Fruit fly (Drosophila melanogaster) whole organism, embryonic: ENCODE measurements around the gene pnr.
A peak's percentile ranks its signal among the peaks of the same experiment; 100 is the strongest.

Experiments
- B-H1 ChIP-seq: fragments of 200-800 bp; sonication (Bioruptor generic); IDR thresholded peaks from 3 replicates; pipeline ENCODE4 v1.3.6; 2022; ENCODE audit warnings: missing biosample characterization, missing genetic modification characterization
- Blimp-1 ChIP-seq: fragments of 200-800 bp; sonication (Bioruptor generic); optimal IDR thresholded peaks from 3 replicates; lab custom pipeline; 2018; ENCODE audit warnings: missing biosample characterization, missing genetic modification characterization, mild to moderate bottlenecking, moderate library complexity, missing genetic modification reagents
- CG10366 ChIP-seq: fragments of 200-800 bp; sonication (Bioruptor generic); IDR thresholded peaks from 2 replicates; pipeline ENCODE4 v1.3.6; 2022; ENCODE audit warnings: missing biosample characterization, missing genetic modification characterization
- CG10462 ChIP-seq: fragments of 200-800 bp; sonication (Bioruptor generic); optimal IDR thresholded peaks from 2 replicates; lab custom pipeline; 2016; ENCODE audit warnings: missing biosample characterization, missing genetic modification characterization
- CG12071 ChIP-seq: fragments of 200-800 bp; sonication (Bioruptor generic); optimal IDR thresholded peaks from 3 replicates; lab custom pipeline; 2018; ENCODE audit warnings: missing biosample characterization, mild to moderate bottlenecking, missing genetic modification characterization
- CG12219 ChIP-seq: fragments of 200-800 bp; sonication (Bioruptor generic); optimal IDR thresholded peaks from 3 replicates; lab custom pipeline; 2018; ENCODE audit warnings: missing biosample characterization, mild to moderate bottlenecking, missing genetic modification characterization
- CG14860 ChIP-seq: fragments of 200-800 bp; sonication (Bioruptor generic); IDR thresholded peaks from 3 replicates; pipeline ENCODE4 v1.3.6; 2022; ENCODE audit warnings: missing biosample characterization, missing genetic modification characterization; ENCODE audit not compliant: partially characterized antibody
- CG14965 ChIP-seq: fragments of 200-800 bp; sonication (Bioruptor generic); optimal IDR thresholded peaks from 2 replicates; lab custom pipeline; 2016; ENCODE audit warnings: missing biosample characterization, missing genetic modification characterization, borderline replicate concordance
- CG17186 ChIP-seq: fragments of 200-800 bp; sonication (Bioruptor generic); optimal IDR thresholded peaks from 3 replicates; lab custom pipeline; 2017; ENCODE audit warnings: missing biosample characterization, missing genetic modification reagents, missing genetic modification characterization
- CG17829 ChIP-seq: fragments of 200-800 bp; optimal IDR thresholded peaks from 2 replicates; lab custom pipeline; 2019; ENCODE audit warnings: missing biosample characterization, mild to moderate bottlenecking, missing genetic modification characterization, moderate library complexity
- CG1792 ChIP-seq: fragments of 200-800 bp; sonication (Bioruptor generic); optimal IDR thresholded peaks from 2 replicates; lab custom pipeline; 2016; ENCODE audit warnings: missing biosample characterization, missing genetic modification characterization
- CG18262 ChIP-seq: fragments of 200-800 bp; optimal IDR thresholded peaks from 3 replicates; lab custom pipeline; 2019; ENCODE audit warnings: missing biosample characterization, mild to moderate bottlenecking, missing genetic modification characterization, moderate library complexity
- CG1832 ChIP-seq: fragments of 200-800 bp; sonication (Bioruptor generic); optimal IDR thresholded peaks from 2 replicates; lab custom pipeline; 2017; ENCODE audit warnings: missing biosample characterization, mild to moderate bottlenecking, missing genetic modification characterization, inconsistent platforms
- CG32532 ChIP-seq: fragments of 200-800 bp; sonication (Bioruptor generic); IDR thresholded peaks from 2 replicates; pipeline ENCODE4 v1.3.6; 2022; ENCODE audit warnings: missing biosample characterization, missing genetic modification characterization
- CG32767 ChIP-seq: fragments of 200-800 bp; sonication (Bioruptor generic); IDR thresholded peaks from 2 replicates; pipeline ENCODE4 v1.3.6; 2022; ENCODE audit warnings: missing biosample characterization, missing genetic modification characterization
- CG32772 ChIP-seq: fragments of 200-800 bp; sonication (Bioruptor generic); IDR thresholded peaks from 2 replicates; pipeline ENCODE4 v1.3.6; 2022; ENCODE audit warnings: missing biosample characterization, missing genetic modification characterization
- CG34224 ChIP-seq: fragments of 200-800 bp; sonication (Bioruptor generic); IDR thresholded peaks from 3 replicates; pipeline ENCODE4 v1.3.6; 2022; ENCODE audit warnings: missing biosample characterization, missing genetic modification characterization; ENCODE audit not compliant: partially characterized antibody
- CG4282 ChIP-seq: fragments of 200-800 bp; sonication (Bioruptor generic); optimal IDR thresholded peaks from 2 replicates; lab custom pipeline; 2016; ENCODE audit warnings: missing biosample characterization, missing genetic modification characterization
- Dek ChIP-seq: fragments of 200-800 bp; sonication (Bioruptor generic); optimal IDR thresholded peaks from 3 replicates; lab custom pipeline; 2019; ENCODE audit warnings: missing biosample characterization, mild to moderate bottlenecking, missing genetic modification characterization, moderate library complexity
- HmgD ChIP-seq: fragments of 200-800 bp; sonication (Bioruptor generic); optimal IDR thresholded peaks from 3 replicates; lab custom pipeline; 2016; ENCODE audit warnings: missing biosample characterization, missing genetic modification characterization
- Hmr ChIP-seq: fragments of 200-800 bp; sonication (Bioruptor generic); optimal IDR thresholded peaks from 3 replicates; lab custom pipeline; 2017; ENCODE audit warnings: mild to moderate bottlenecking, missing biosample characterization, missing genetic modification reagents, missing genetic modification characterization
- Hsf ChIP-seq: fragments of 200-800 bp; sonication (Bioruptor generic); optimal IDR thresholded peaks from 3 replicates; lab custom pipeline; 2016; ENCODE audit warnings: missing biosample characterization, missing genetic modification characterization
- Lhr ChIP-seq: fragments of 200-800 bp; sonication (Bioruptor generic); optimal IDR thresholded peaks from 3 replicates; lab custom pipeline; 2017; ENCODE audit warnings: mild to moderate bottlenecking, missing biosample characterization, missing genetic modification reagents, missing genetic modification characterization
- MTF-1 ChIP-seq: fragments of 200-800 bp; sonication (Bioruptor generic); optimal IDR thresholded peaks from 2 replicates; lab custom pipeline; 2018; ENCODE audit warnings: missing biosample characterization, mild to moderate bottlenecking, missing genetic modification characterization, borderline replicate concordance
- Nf-YB ChIP-seq: fragments of 200-800 bp; sonication (Bioruptor generic); optimal IDR thresholded peaks from 3 replicates; lab custom pipeline; 2019; ENCODE audit warnings: missing biosample characterization, mild to moderate bottlenecking, missing genetic modification characterization, moderate library complexity
- Sox100B ChIP-seq: fragments of 200-800 bp; sonication (Bioruptor generic); optimal IDR thresholded peaks from 3 replicates; lab custom pipeline; 2018; ENCODE audit warnings: missing biosample characterization, mild to moderate bottlenecking, missing genetic modification characterization
- abd-A ChIP-seq: fragments of 200-800 bp; sonication (Bioruptor generic); optimal IDR thresholded peaks from 3 replicates; lab custom pipeline; 2019; ENCODE audit warnings: missing biosample characterization, mild to moderate bottlenecking, missing genetic modification characterization, moderate library complexity
- ash1 ChIP-seq: fragments of 200-800 bp; sonication (Bioruptor generic); optimal IDR thresholded peaks from 2 replicates; lab custom pipeline; 2018; ENCODE audit warnings: missing biosample characterization, mild to moderate bottlenecking, missing genetic modification characterization
- bab2 ChIP-seq: fragments of 200-800 bp; sonication (Bioruptor generic); optimal IDR thresholded peaks from 2 replicates; lab custom pipeline; 2016; ENCODE audit warnings: missing biosample characterization, missing genetic modification characterization
- bowl ChIP-seq: fragments of 200-800 bp; sonication (Bioruptor generic); IDR thresholded peaks from 2 replicates; pipeline ENCODE4 v1.3.6; 2022; ENCODE audit warnings: missing biosample characterization, missing genetic modification characterization
- caup ChIP-seq: fragments of 200-800 bp; sonication (Bioruptor generic); optimal IDR thresholded peaks from 3 replicates; lab custom pipeline; 2017; ENCODE audit warnings: missing biosample characterization, mild to moderate bottlenecking, missing genetic modification characterization, moderate library complexity; ENCODE audit not compliant: severe bottlenecking
- chinmo ChIP-seq: fragments of 200-800 bp; sonication (Bioruptor generic); IDR thresholded peaks from 4 replicates; pipeline ENCODE4 v1.3.6; 2022; ENCODE audit warnings: missing biosample characterization, missing genetic modification characterization; ENCODE audit not compliant: partially characterized antibody
- crc ChIP-seq: fragments of 200-800 bp; sonication (Bioruptor generic); optimal IDR thresholded peaks from 2 replicates; lab custom pipeline; 2016; ENCODE audit warnings: missing biosample characterization, missing genetic modification characterization
- croc ChIP-seq: fragments of 200-800 bp; sonication (Bioruptor generic); conservative IDR thresholded peaks from 3 replicates; pipeline ENCODE4 v1.3.6; 2022; ENCODE audit warnings: missing biosample characterization, missing genetic modification characterization
- gcm ChIP-seq: fragments of 200-800 bp; sonication (Bioruptor generic); optimal IDR thresholded peaks from 2 replicates; lab custom pipeline; 2019; ENCODE audit warnings: missing biosample characterization, mild to moderate bottlenecking, missing genetic modification characterization, moderate library complexity
- kni ChIP-seq: fragments of 200-800 bp; sonication (Bioruptor generic); optimal IDR thresholded peaks from 3 replicates; lab custom pipeline; 2017; ENCODE audit warnings: mild to moderate bottlenecking, missing biosample characterization, missing genetic modification reagents, missing genetic modification characterization
- lab ChIP-seq: fragments of 200-800 bp; sonication (Bioruptor generic); optimal IDR thresholded peaks from 3 replicates; lab custom pipeline; 2017; ENCODE audit warnings: missing biosample characterization, missing genetic modification characterization, mild to moderate bottlenecking, moderate library complexity, missing genetic modification reagents
- mam ChIP-seq: fragments of 200-800 bp; sonication (Bioruptor generic); optimal IDR thresholded peaks from 3 replicates; lab custom pipeline; 2016; ENCODE audit warnings: missing biosample characterization, missing genetic modification characterization
- nmo ChIP-seq: fragments of 200-800 bp; sonication (Bioruptor generic); optimal IDR thresholded peaks from 2 replicates; lab custom pipeline; 2018; ENCODE audit warnings: missing biosample characterization, mild to moderate bottlenecking, missing genetic modification characterization, moderate library complexity
- phol ChIP-seq: fragments of 200-800 bp; sonication (Bioruptor generic); optimal IDR thresholded peaks from 3 replicates; lab custom pipeline; 2018; ENCODE audit warnings: missing biosample characterization, mild to moderate bottlenecking, missing genetic modification characterization, moderate library complexity
- pita ChIP-seq: fragments of 200-800 bp; sonication (Bioruptor generic); optimal IDR thresholded peaks from 2 replicates; lab custom pipeline; 2017; ENCODE audit warnings: missing biosample characterization, mild to moderate bottlenecking, missing genetic modification characterization
- prd ChIP-seq, 3 experiments: fragments of >200 bp in 2 of 3; fragments of 200-800 bp in 1 of 3; sonication (Bioruptor generic) in 1 of 3; optimal IDR thresholded peaks in 2 of 3; IDR thresholded peaks in 1 of 3; 2 replicates in 2 of 3; 3 replicates in 1 of 3; pipeline versions ENCODE4 v1.3.6 to Lab custom; 2017 to 2022; ENCODE audit warnings: missing biosample characterization in 1 of 3, missing genetic modification characterization in 1 of 3
- psq ChIP-seq: fragments of 200-800 bp; sonication (Bioruptor generic); optimal IDR thresholded peaks from 2 replicates; lab custom pipeline; 2017; ENCODE audit warnings: missing biosample characterization, missing genetic modification characterization
- sc ChIP-seq, 3 experiments: fragments of >200 bp in 2 of 3; fragments of 200-800 bp in 1 of 3; sonication (Bioruptor generic) in 1 of 3; optimal IDR thresholded peaks; 2 replicates in 2 of 3; 3 replicates in 1 of 3; lab custom pipeline; 2017; ENCODE audit warnings: mild to moderate bottlenecking in 1 of 3, missing biosample characterization in 1 of 3, missing genetic modification characterization in 1 of 3, missing genetic modification reagents in 1 of 3
- slbo ChIP-seq: fragments of 200-800 bp; sonication (Bioruptor generic); IDR thresholded peaks from 2 replicates; pipeline ENCODE4 v1.3.6; 2022; ENCODE audit warnings: missing biosample characterization, missing genetic modification characterization
- sna ChIP-seq: fragments of 200-800 bp; sonication (Bioruptor generic); IDR thresholded peaks from 2 replicates; pipeline ENCODE4 v1.3.6; 2022; ENCODE audit warnings: missing biosample characterization, missing genetic modification characterization; ENCODE audit not compliant: partially characterized antibody
- wek ChIP-seq: fragments of 200-800 bp; sonication (Bioruptor generic); optimal IDR thresholded peaks from 3 replicates; lab custom pipeline; 2018; ENCODE audit warnings: missing biosample characterization, mild to moderate bottlenecking, missing genetic modification characterization, moderate library complexity

The pnr gene

DNA sequence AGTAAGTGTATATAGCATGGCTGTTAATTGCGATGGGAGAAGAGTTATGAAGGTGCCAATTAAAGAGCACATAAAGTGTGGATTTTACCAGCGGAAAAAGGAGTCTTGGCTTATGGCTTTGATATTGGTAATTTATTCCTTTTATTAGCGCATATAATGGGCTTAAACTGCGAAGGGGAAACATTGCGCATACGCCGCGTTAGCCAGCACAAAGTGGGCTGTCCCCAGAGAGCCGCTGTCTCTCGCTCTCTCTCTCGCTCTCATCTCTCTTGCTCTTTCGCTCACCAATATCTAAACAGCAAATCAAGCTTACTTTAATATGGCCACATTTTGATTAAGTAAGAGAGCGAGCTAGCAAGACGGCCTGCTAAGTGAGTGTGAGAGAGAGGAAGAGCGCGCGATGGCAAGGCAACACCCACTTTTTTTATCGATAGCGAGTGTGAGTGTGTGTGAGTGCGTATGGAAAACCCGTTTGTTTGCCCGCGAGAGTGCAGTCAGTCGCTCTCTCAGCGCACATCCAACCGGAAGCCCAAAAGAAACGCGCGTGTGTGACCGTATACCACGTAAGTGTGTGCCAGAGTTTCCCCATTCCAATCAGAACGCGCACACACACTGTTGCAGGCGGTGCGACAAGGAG, at the start of gene pnr (continued):
- TF ChIP-seq caup (GFP tag; lab: Kevin White, UChicago) (peak; percentile 42), sna (GFP tag; lab: Robert Waterston, UW) (peak; percentile 39; the same call in 1 of the 2 replicates), CG32532 (GFP tag; lab: Robert Waterston, UW) (peak; percentile 6; the same call in 1 of the 2 replicates), bab2 (GFP tag; lab: Kevin White, UChicago) (no peak), CG14965 (GFP tag; lab: Kevin White, UChicago) (no peak), CG32767 (peak; percentile 56; the same call in 1 of the 2 replicates), B-H1 (no peak), CG34224 (GFP tag; lab: Robert Waterston, UW) (peak; percentile 54; the same call in 2 of the 3 replicates), croc (GFP tag; lab: Robert Waterston, UW) (no peak), mam (GFP tag; lab: Kevin White, UChicago) (no peak), nmo (peak; percentile 50), psq (no peak), sc (optimal IDR thresholded peaks at IDR 0.05; lab: Kevin White, UChicago) (no peak), sc (GFP tag; optimal IDR thresholded peaks at IDR 0.05; lab: Kevin White, UChicago) (no peak), prd (optimal IDR thresholded peaks at IDR 0.05; lab: Kevin White, UChicago) (no peak), prd (GFP tag; IDR thresholded peaks at IDR 0.05; lab: Robert Waterston, UW) (no peak), slbo (GFP tag; lab: Robert Waterston, UW) (no peak), CG10462 (GFP tag; lab: Kevin White, UChicago) (no peak), CG18262 (tag; lab: Kevin White, UChicago) (peak; percentile 7), ash1 (GFP tag; lab: Kevin White, UChicago) (no peak), CG1832 (GFP tag; lab: Kevin White, UChicago) (peak; percentile 95), Nf-YB (GFP tag; lab: Kevin White, UChicago) (peak; percentile 99), Hmr (no peak), CG10366 (GFP tag; lab: Robert Waterston, UW) (no peak), CG17186 (peak; percentile 1), Sox100B (GFP tag; lab: Kevin White, UChicago) (no peak), gcm (peak; percentile 53), Blimp-1 (GFP tag; lab: Kevin White, UChicago) (no peak), CG12071 (GFP tag; lab: Kevin White, UChicago) (no peak), CG1792 (no peak), chinmo (GFP tag; lab: Robert Waterston, UW) (peak; percentile 89), crc (GFP tag; lab: Kevin White, UChicago) (no peak), MTF-1 (GFP tag; lab: Kevin White, UChicago) (no peak), HmgD (GFP tag; lab: Kevin White, UChicago) (peak; percentile 53), kni (peak; percentile 51), Hsf (GFP tag; lab: Kevin White, UChicago) (no peak), CG12219 (GFP tag; lab: Kevin White, UChicago) (peak; percentile 20), CG4282 (GFP tag; lab: Kevin White, UChicago) (no peak), CG17829 (tag; lab: Kevin White, UChicago) (peak; percentile 23), CG14860 (GFP tag; lab: Robert Waterston, UW) (no peak), Dek (no peak), Lhr (no peak), wek (GFP tag; lab: Kevin White, UChicago) (peak; percentile 19), lab (GFP tag; lab: Kevin White, UChicago) (peak; percentile 36), bowl (GFP tag; lab: Robert Waterston, UW) (no peak), pita (GFP tag; lab: Kevin White, UChicago) (no peak), phol (peak; percentile 64), abd-A (tag; lab: Kevin White, UChicago) (peak; percentile 97), CG32772 (0 out of 2 replicates have a peak, but pooled peaks have one; percentile 8)
